Worm (Caenorhabditis elegans): ENCODE measurements around the gene E04F6.10.

- TF ChIP-seq elt-3 (tag; optimal IDR thresholded peaks at IDR 0.05) (no peak), lin-39 (tag; optimal IDR thresholded peaks at IDR 0.05) (peak; percentile 1), jun-1 (tag; optimal IDR thresholded peaks at IDR 0.05) (no peak), ama-1 (optimal IDR thresholded peaks at IDR 0.05) (no peak), nfya-1 (tag; optimal IDR thresholded peaks at IDR 0.05; ENCODE audit: insufficient read depth) (no peak), tbx-2 (tag; optimal IDR thresholded peaks at IDR 0.05) (no peak), pha-4 (tag; optimal IDR thresholded peaks at IDR 0.05) (no peak), ZK546.5 (tag; optimal IDR thresholded peaks at IDR 0.05) (no peak), pqm-1 (tag; optimal IDR thresholded peaks at IDR 0.05) (no peak), aly-2 (tag; optimal IDR thresholded peaks at IDR 0.05) (no peak), nhr-237 (tag; optimal IDR thresholded peaks at IDR 0.05) (no peak), nhr-12 (tag; optimal IDR thresholded peaks at IDR 0.05) (no peak)
These were observed 4.9 kb downstream of the E04F6.10 start, which contains the start of gene E04F6.9 for ce11 chrII:7212059-7212458.
